Worm (Caenorhabditis elegans) whole organism, L3 larva: ENCODE data around the gene gasr-8.
A peak's percentile ranks its signal among the peaks of the same experiment; 100 is the strongest.

Source experiments
- R02D3.7 ChIP-seq: fragments of 150-350 bp; optimal IDR thresholded peaks from 2 replicates; lab custom pipeline; 2014; ENCODE audit warnings: missing biosample characterization, missing genetic modification characterization
- ama-1 ChIP-seq: fragments of 150-350 bp; optimal IDR thresholded peaks from 2 replicates; lab custom pipeline; 2018
- ceh-16 ChIP-seq: sonication (generic microtip); optimal IDR thresholded peaks from 2 replicates; lab custom pipeline; 2017; ENCODE audit warnings: missing biosample characterization, missing genetic modification characterization
- ceh-28 ChIP-seq: fragments of 150-350 bp; optimal IDR thresholded peaks from 2 replicates; lab custom pipeline; 2014; ENCODE audit warnings: missing biosample characterization, missing genetic modification reagents, missing genetic modification characterization
- ceh-82 ChIP-seq: fragments of 150-350 bp; optimal IDR thresholded peaks from 2 replicates; lab custom pipeline; 2014; ENCODE audit warnings: missing biosample characterization, missing genetic modification characterization
- daf-12 ChIP-seq: fragments of 150-350 bp; optimal IDR thresholded peaks from 2 replicates; lab custom pipeline; 2014; ENCODE audit warnings: missing biosample characterization, missing genetic modification reagents, missing genetic modification characterization
- egl-27 ChIP-seq: sonication (generic microtip); optimal IDR thresholded peaks from 4 replicates; lab custom pipeline; 2017; ENCODE audit warnings: missing biosample characterization, missing genetic modification reagents, missing genetic modification characterization
- egl-5 ChIP-seq: fragments of 150-350 bp; optimal IDR thresholded peaks from 2 replicates; lab custom pipeline; 2017; ENCODE audit warnings: missing biosample characterization, missing genetic modification reagents, missing genetic modification characterization, inconsistent platforms
- elt-1 ChIP-seq: fragments of 150-350 bp; optimal IDR thresholded peaks from 2 replicates; lab custom pipeline; 2014; ENCODE audit warnings: missing biosample characterization, missing genetic modification characterization
- elt-2 ChIP-seq: sonication (generic microtip); optimal IDR thresholded peaks from 2 replicates; lab custom pipeline; 2016; ENCODE audit warnings: missing genetic modification reagents, mild to moderate bottlenecking, missing genetic modification characterization, missing compliant biosample characterization
- elt-3 ChIP-seq, 3 experiments: fragments of 150-350 bp in 1 of 3; sonication (generic microtip) in 2 of 3; optimal IDR thresholded peaks; 2 replicates in 2 of 3; 4 replicates in 1 of 3; lab custom pipeline; 2014 to 2017; ENCODE audit warnings: missing biosample characterization in 3 of 3, missing genetic modification characterization in 3 of 3
- eor-1 ChIP-seq, 2 experiments: fragments of 150-350 bp; optimal IDR thresholded peaks; 2 replicates each; lab custom pipeline; 2014 to 2018; ENCODE audit warnings: missing biosample characterization in 2 of 2, missing genetic modification characterization in 2 of 2
- fkh-10 ChIP-seq: sonication (generic microtip); optimal IDR thresholded peaks from 2 replicates; lab custom pipeline; 2017; ENCODE audit warnings: missing biosample characterization, missing genetic modification reagents, missing genetic modification characterization
- fkh-2 ChIP-seq: fragments of 150-350 bp; optimal IDR thresholded peaks from 2 replicates; lab custom pipeline; 2014; ENCODE audit warnings: missing biosample characterization, missing genetic modification reagents, missing genetic modification characterization
- fos-1 ChIP-seq: fragments of 150-350 bp; optimal IDR thresholded peaks from 2 replicates; lab custom pipeline; 2014; ENCODE audit warnings: missing biosample characterization, missing genetic modification characterization
- hmg-11 ChIP-seq: sonication (generic microtip); optimal IDR thresholded peaks from 2 replicates; lab custom pipeline; 2016; ENCODE audit warnings: missing genetic modification characterization, missing compliant biosample characterization
- jun-1 ChIP-seq: fragments of 150-350 bp; optimal IDR thresholded peaks from 2 replicates; lab custom pipeline; 2014; ENCODE audit warnings: missing biosample characterization, missing genetic modification reagents, missing genetic modification characterization
- lin-15B ChIP-seq: fragments of 150-350 bp; optimal IDR thresholded peaks from 2 replicates; lab custom pipeline; 2014; ENCODE audit warnings: missing biosample characterization, missing genetic modification characterization
- lsy-12 ChIP-seq: sonication (generic microtip); optimal IDR thresholded peaks from 2 replicates; lab custom pipeline; 2016; ENCODE audit warnings: mild to moderate bottlenecking, missing genetic modification characterization, missing compliant biosample characterization
- mdl-1 ChIP-seq: fragments of 150-350 bp; optimal IDR thresholded peaks from 2 replicates; lab custom pipeline; 2014; ENCODE audit warnings: missing biosample characterization, missing genetic modification characterization
- mml-1 ChIP-seq: fragments of 150-350 bp; sonication (generic microtip); optimal IDR thresholded peaks from 3 replicates; lab custom pipeline; 2014; ENCODE audit warnings: missing biosample characterization, missing genetic modification characterization
- nfya-1 ChIP-seq: sonication (generic microtip); optimal IDR thresholded peaks from 2 replicates; lab custom pipeline; 2017; ENCODE audit warnings: missing genetic modification characterization, mild to moderate bottlenecking, missing compliant biosample characterization, antibody characterized with exemption, moderate library complexity; ENCODE audit not compliant: insufficient read depth
- nhr-11 ChIP-seq: fragments of 150-350 bp; optimal IDR thresholded peaks from 2 replicates; lab custom pipeline; 2014; ENCODE audit warnings: missing biosample characterization, missing genetic modification characterization
- nhr-12 ChIP-seq: fragments of 150-350 bp; optimal IDR thresholded peaks from 2 replicates; lab custom pipeline; 2014; ENCODE audit warnings: missing biosample characterization, missing genetic modification characterization
- nhr-23 ChIP-seq: fragments of 150-350 bp; optimal IDR thresholded peaks from 2 replicates; lab custom pipeline; 2014; ENCODE audit warnings: missing biosample characterization, missing genetic modification reagents, missing genetic modification characterization
- nhr-237 ChIP-seq: fragments of 150-350 bp; optimal IDR thresholded peaks from 2 replicates; lab custom pipeline; 2014; ENCODE audit warnings: missing biosample characterization, missing genetic modification characterization
- nhr-67 ChIP-seq: fragments of 150-350 bp; optimal IDR thresholded peaks from 2 replicates; lab custom pipeline; 2014; ENCODE audit warnings: missing biosample characterization, missing genetic modification characterization
- nhr-76 ChIP-seq: fragments of 150-350 bp; sonication (generic microtip); optimal IDR thresholded peaks from 5 replicates; lab custom pipeline; 2014; ENCODE audit warnings: missing biosample characterization, missing genetic modification characterization
- nhr-77 ChIP-seq: fragments of 150-350 bp; optimal IDR thresholded peaks from 2 replicates; lab custom pipeline; 2014; ENCODE audit warnings: missing biosample characterization, missing genetic modification characterization
- pha-4 ChIP-seq: fragments of 150-350 bp; optimal IDR thresholded peaks from 2 replicates; lab custom pipeline; 2014; ENCODE audit warnings: missing biosample characterization, missing genetic modification reagents, missing genetic modification characterization
- sea-2 ChIP-seq: fragments of 150-350 bp; sonication (generic microtip); optimal IDR thresholded peaks from 4 replicates; lab custom pipeline; 2014; ENCODE audit warnings: missing biosample characterization, missing genetic modification reagents, missing genetic modification characterization
- skn-1 ChIP-seq: fragments of 150-350 bp; optimal IDR thresholded peaks from 2 replicates; lab custom pipeline; 2014; ENCODE audit warnings: missing biosample characterization, missing genetic modification characterization
- tbx-2 ChIP-seq: sonication (generic microtip); optimal IDR thresholded peaks from 2 replicates; lab custom pipeline; 2016; ENCODE audit warnings: mild to moderate bottlenecking, missing genetic modification characterization, missing compliant biosample characterization
- unc-39 ChIP-seq: sonication (generic microtip); optimal IDR thresholded peaks from 4 replicates; lab custom pipeline; 2017; ENCODE audit warnings: missing biosample characterization, missing genetic modification characterization
- unc-62 ChIP-seq: fragments of 150-350 bp; sonication (generic microtip); optimal IDR thresholded peaks from 4 replicates; lab custom pipeline; 2014; ENCODE audit warnings: missing biosample characterization, missing genetic modification reagents, missing genetic modification characterization
- zag-1 ChIP-seq: fragments of 150-350 bp; optimal IDR thresholded peaks from 2 replicates; lab custom pipeline; 2014; ENCODE audit warnings: missing biosample characterization, missing genetic modification characterization
- ztf-11 ChIP-seq: fragments of 150-350 bp; optimal IDR thresholded peaks from 2 replicates; lab custom pipeline; 2014; ENCODE audit warnings: missing biosample characterization, missing genetic modification characterization
- ztf-4 ChIP-seq: fragments of 150-350 bp; optimal IDR thresholded peaks from 2 replicates; lab custom pipeline; 2014; ENCODE audit warnings: missing biosample characterization, missing genetic modification characterization

Gene gasr-8

ce11 chrV:14645817-14646789, 42.8 kb upstream of the gasr-8 start, which contains the start of the genes rfc-1 and pmp-3 (continued):
- TF ChIP-seq lsy-12 (tag; lab: Kevin White, UChicago), result no peak
- TF ChIP-seq nhr-12, result no peak
- TF ChIP-seq sea-2 (GFP tag; lab: Kevin White, UChicago), result no peak
- no peak for TF ChIP-seq fkh-10
- no peak for TF ChIP-seq daf-12 (tag; lab: Kevin White, UChicago)
- TF ChIP-seq ama-1 (lab: Kevin White, UChicago), result no peak
- no peak for TF ChIP-seq ztf-4 (tag; lab: Kevin White, UChicago)
- no peak for TF ChIP-seq eor-1 (tag; optimal IDR thresholded peaks at IDR 0.05; lab: Kevin White, UChicago)
- peak; percentile 30 for TF ChIP-seq pha-4 (tag; lab: Kevin White, UChicago)
- no peak for TF ChIP-seq mml-1 (tag; lab: Kevin White, UChicago)
- no peak for TF ChIP-seq elt-3 (tag; optimal IDR thresholded peaks at IDR 0.05; lab: Kevin White, UChicago)
- TF ChIP-seq nhr-67 (tag; lab: Kevin White, UChicago), result no peak
- peak; percentile 9 for TF ChIP-seq nfya-1 (tag; lab: Kevin White, UChicago)
- peak; percentile 31 for TF ChIP-seq lin-15B
- TF ChIP-seq hmg-11, result peak; percentile 39
- TF ChIP-seq unc-62 (GFP tag; lab: Kevin White, UChicago), result no peak
- no peak for TF ChIP-seq R02D3.7 (tag; lab: Kevin White, UChicago)
- TF ChIP-seq elt-2, result no peak
- no peak for TF ChIP-seq ceh-16 (tag; lab: Kevin White, UChicago)
- no peak for TF ChIP-seq nhr-11 (tag; lab: Kevin White, UChicago)
- no peak for TF ChIP-seq fkh-2 (tag; lab: Kevin White, UChicago)

- peak; percentile 80 for TF ChIP-seq fkh-10
- no peak for TF ChIP-seq nhr-23 (tag; lab: Kevin White, UChicago)
- no peak for TF ChIP-seq nhr-12
Observed at ce11 chrV:14648825-14649224, 40.1 kb upstream of the gasr-8 start.

DNA sequence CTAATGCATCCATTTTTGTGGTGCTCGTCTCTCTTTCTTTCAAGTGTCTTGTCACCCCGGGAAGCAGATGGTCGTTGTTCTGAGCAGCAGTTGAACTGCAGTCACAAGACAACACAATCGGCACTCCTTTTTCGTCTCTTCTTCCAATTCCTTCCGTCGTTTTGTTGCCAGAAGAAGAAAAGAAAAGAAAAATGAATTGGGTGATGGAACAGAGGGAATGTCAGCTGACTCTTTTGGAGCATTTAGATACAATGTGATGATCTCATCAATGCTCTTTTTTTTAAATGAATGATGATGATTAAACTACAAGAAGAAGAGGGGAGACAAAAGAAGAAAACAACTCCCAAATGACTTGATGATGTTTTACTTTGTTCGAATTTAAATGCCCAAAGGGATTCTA, 39.0 kb upstream of the gasr-8 start:
- TF ChIP-seq fkh-2 (tag; lab: Kevin White, UChicago) (no peak), fos-1 (tag; lab: Kevin White, UChicago) (no peak), nfya-1 (tag; lab: Kevin White, UChicago) (peak; percentile 6), nhr-12 (no peak), nhr-11 (tag; lab: Kevin White, UChicago) (no peak), nhr-76 (tag; lab: Kevin White, UChicago) (no peak), mdl-1 (tag; lab: Kevin White, UChicago) (no peak), elt-3 (tag; optimal IDR thresholded peaks at IDR 0.05; lab: Kevin White, UChicago) (no peak), skn-1 (peak; percentile 17), elt-2 (no peak), zag-1 (tag; lab: Kevin White, UChicago) (no peak), nhr-77 (tag; lab: Kevin White, UChicago) (no peak), ceh-16 (tag; lab: Kevin White, UChicago) (no peak), ztf-4 (tag; lab: Kevin White, UChicago) (no peak), ceh-28 (no peak), unc-39 (tag; lab: Kevin White, UChicago) (no peak), nhr-237 (no peak), daf-12 (tag; lab: Kevin White, UChicago) (no peak), egl-5 (tag; lab: Kevin White, UChicago) (peak; percentile 39), sea-2 (GFP tag; lab: Kevin White, UChicago) (no peak), ceh-82 (tag; lab: Kevin White, UChicago) (no peak), R02D3.7 (tag; lab: Kevin White, UChicago) (no peak), jun-1 (tag; lab: Kevin White, UChicago) (no peak), egl-27 (no peak), fkh-10 (peak; percentile 12), elt-1 (no peak), tbx-2 (no peak), ztf-11 (tag; lab: Kevin White, UChicago) (no peak)
